Worm (Caenorhabditis elegans) whole organism, L2 larva: ENCODE data around the gene dpf-5.
A peak's percentile ranks its signal among the peaks of the same experiment; 100 is the strongest.

Experiments used
- C34F6.9 ChIP-seq: fragments of 150-350 bp; optimal IDR thresholded peaks from 2 replicates; lab custom pipeline; 2014; ENCODE audit warnings: missing biosample characterization, missing genetic modification characterization
- F13H6.1 ChIP-seq: sonication (generic microtip); optimal IDR thresholded peaks from 2 replicates; lab custom pipeline; 2016; ENCODE audit warnings: missing genetic modification characterization, missing compliant biosample characterization
- alr-1 ChIP-seq: fragments of 150-350 bp; optimal IDR thresholded peaks from 2 replicates; lab custom pipeline; 2014; ENCODE audit warnings: missing biosample characterization, missing genetic modification characterization
- aly-2 ChIP-seq: fragments of 150-350 bp; optimal IDR thresholded peaks from 2 replicates; lab custom pipeline; 2014; ENCODE audit warnings: missing biosample characterization, missing genetic modification characterization
- ama-1 ChIP-seq: fragments of 150-350 bp; optimal IDR thresholded peaks from 2 replicates; lab custom pipeline; 2018; ENCODE audit warnings: inconsistent platforms
- blmp-1 ChIP-seq: sonication (generic microtip); optimal IDR thresholded peaks from 2 replicates; lab custom pipeline; 2017; ENCODE audit warnings: missing genetic modification characterization, mild to moderate bottlenecking, missing compliant biosample characterization, antibody characterized with exemption, moderate library complexity; ENCODE audit not compliant: insufficient read depth
- ceh-16 ChIP-seq: fragments of 150-350 bp; optimal IDR thresholded peaks from 2 replicates; lab custom pipeline; 2014; ENCODE audit warnings: missing biosample characterization, missing genetic modification characterization
- ceh-82 ChIP-seq: fragments of 150-350 bp; optimal IDR thresholded peaks from 2 replicates; lab custom pipeline; 2014; ENCODE audit warnings: missing biosample characterization, missing genetic modification characterization
- crh-2 ChIP-seq: sonication (generic microtip); optimal IDR thresholded peaks from 2 replicates; lab custom pipeline; 2017; ENCODE audit warnings: missing biosample characterization, missing genetic modification characterization
- egl-27 ChIP-seq: sonication (generic microtip); optimal IDR thresholded peaks from 3 replicates; lab custom pipeline; 2017; ENCODE audit warnings: missing biosample characterization, missing genetic modification reagents, missing genetic modification characterization
- elt-3 ChIP-seq: sonication (generic microtip); optimal IDR thresholded peaks from 2 replicates; lab custom pipeline; 2017; ENCODE audit warnings: missing biosample characterization, missing genetic modification characterization
- gmeb-1 ChIP-seq: fragments of 150-350 bp; optimal IDR thresholded peaks from 2 replicates; lab custom pipeline; 2014; ENCODE audit warnings: missing biosample characterization, missing genetic modification characterization
- lin-11 ChIP-seq: fragments of 150-350 bp; sonication (generic microtip); optimal IDR thresholded peaks from 2 replicates; lab custom pipeline; 2014; ENCODE audit warnings: missing biosample characterization, missing genetic modification characterization, inconsistent platforms, mixed read lengths
- lin-13 ChIP-seq: fragments of 150-350 bp; optimal IDR thresholded peaks from 2 replicates; lab custom pipeline; 2014; ENCODE audit warnings: missing biosample characterization, missing genetic modification reagents, missing genetic modification characterization
- lin-39 ChIP-seq: fragments of 150-350 bp; optimal IDR thresholded peaks from 2 replicates; lab custom pipeline; 2014; ENCODE audit warnings: missing biosample characterization, missing genetic modification reagents, missing genetic modification characterization
- lsy-2 ChIP-seq, 2 experiments: fragments of 150-350 bp in 1 of 2; sonication (generic microtip) in 1 of 2; optimal IDR thresholded peaks; 2 replicates each; lab custom pipeline; 2014 to 2017; ENCODE audit warnings: missing biosample characterization in 2 of 2, missing genetic modification characterization in 2 of 2
- mab-5 ChIP-seq: fragments of 150-350 bp; optimal IDR thresholded peaks from 2 replicates; lab custom pipeline; 2014; ENCODE audit warnings: missing biosample characterization, missing genetic modification characterization
- mbf-1 ChIP-seq: sonication (generic microtip); optimal IDR thresholded peaks from 2 replicates; lab custom pipeline; 2017; ENCODE audit warnings: missing biosample characterization, missing genetic modification characterization
- mdl-1 ChIP-seq, 2 experiments: fragments of 150-350 bp in 1 of 2; sonication (generic microtip) in 1 of 2; optimal IDR thresholded peaks; 2 replicates each; lab custom pipeline; 2017; ENCODE audit warnings: missing biosample characterization in 2 of 2, missing genetic modification characterization in 2 of 2
- nhr-10 ChIP-seq: sonication (generic microtip); optimal IDR thresholded peaks from 2 replicates; lab custom pipeline; 2017; ENCODE audit warnings: missing biosample characterization, missing genetic modification characterization
- nhr-11 ChIP-seq: fragments of 150-350 bp; optimal IDR thresholded peaks from 2 replicates; lab custom pipeline; 2014; ENCODE audit warnings: missing biosample characterization, missing genetic modification characterization
- nhr-129 ChIP-seq: fragments of 150-350 bp; optimal IDR thresholded peaks from 2 replicates; lab custom pipeline; 2014; ENCODE audit warnings: missing biosample characterization, missing genetic modification characterization
- nhr-23 ChIP-seq: fragments of 150-350 bp; optimal IDR thresholded peaks from 2 replicates; lab custom pipeline; 2014; ENCODE audit warnings: missing biosample characterization, missing genetic modification reagents, missing genetic modification characterization
- nhr-237 ChIP-seq: fragments of 150-350 bp; optimal IDR thresholded peaks from 2 replicates; lab custom pipeline; 2014; ENCODE audit warnings: missing biosample characterization, missing genetic modification characterization
- nhr-77 ChIP-seq: fragments of 150-350 bp; optimal IDR thresholded peaks from 2 replicates; lab custom pipeline; 2014; ENCODE audit warnings: missing biosample characterization, missing genetic modification characterization
- peb-1 ChIP-seq: fragments of 150-350 bp; optimal IDR thresholded peaks from 2 replicates; lab custom pipeline; 2014; ENCODE audit warnings: missing biosample characterization, missing genetic modification characterization
- skn-1 ChIP-seq: sonication (generic microtip); optimal IDR thresholded peaks from 2 replicates; lab custom pipeline; 2017; ENCODE audit warnings: missing biosample characterization, missing genetic modification characterization
- sma-3 ChIP-seq: sonication (generic microtip); optimal IDR thresholded peaks from 2 replicates; lab custom pipeline; 2016; ENCODE audit warnings: missing genetic modification reagents, missing genetic modification characterization, missing compliant biosample characterization
- sma-9 ChIP-seq, 2 experiments: fragments of 150-350 bp in 1 of 2; sonication (generic microtip) in 1 of 2; optimal IDR thresholded peaks; 2 replicates each; lab custom pipeline; 2014 to 2016; ENCODE audit warnings: missing genetic modification characterization in 2 of 2, mild to moderate bottlenecking in 1 of 2, missing biosample characterization in 1 of 2, missing compliant biosample characterization in 1 of 2, missing genetic modification reagents in 1 of 2, moderate library complexity in 1 of 2
- snpc-4 ChIP-seq: fragments of 150-350 bp; optimal IDR thresholded peaks from 2 replicates; lab custom pipeline; 2014; ENCODE audit warnings: missing biosample characterization, missing genetic modification characterization
- unc-39 ChIP-seq: fragments of 150-350 bp; optimal IDR thresholded peaks from 2 replicates; lab custom pipeline; 2014; ENCODE audit warnings: missing biosample characterization, missing genetic modification characterization
- unc-55 ChIP-seq: fragments of 150-350 bp; sonication (generic microtip); optimal IDR thresholded peaks from 3 replicates; lab custom pipeline; 2014; ENCODE audit warnings: missing biosample characterization, missing genetic modification reagents, missing genetic modification characterization
- unc-62 ChIP-seq: fragments of 150-350 bp; optimal IDR thresholded peaks from 2 replicates; lab custom pipeline; 2014; ENCODE audit warnings: missing biosample characterization, missing genetic modification reagents, missing genetic modification characterization
- ztf-1 ChIP-seq: fragments of 200-800 bp; sonication (Bioruptor generic); conservative IDR thresholded peaks from 2 replicates; pipeline ENCODE4 v1.3.6; 2022; ENCODE audit warnings: missing genetic modification characterization, missing compliant biosample characterization
- ztf-11 ChIP-seq: sonication (generic microtip); optimal IDR thresholded peaks from 2 replicates; lab custom pipeline; 2017; ENCODE audit warnings: missing biosample characterization, missing genetic modification characterization
- ztf-4 ChIP-seq: fragments of 150-350 bp; optimal IDR thresholded peaks from 2 replicates; lab custom pipeline; 2014; ENCODE audit warnings: missing biosample characterization, missing genetic modification characterization

Gene dpf-5

DNA sequence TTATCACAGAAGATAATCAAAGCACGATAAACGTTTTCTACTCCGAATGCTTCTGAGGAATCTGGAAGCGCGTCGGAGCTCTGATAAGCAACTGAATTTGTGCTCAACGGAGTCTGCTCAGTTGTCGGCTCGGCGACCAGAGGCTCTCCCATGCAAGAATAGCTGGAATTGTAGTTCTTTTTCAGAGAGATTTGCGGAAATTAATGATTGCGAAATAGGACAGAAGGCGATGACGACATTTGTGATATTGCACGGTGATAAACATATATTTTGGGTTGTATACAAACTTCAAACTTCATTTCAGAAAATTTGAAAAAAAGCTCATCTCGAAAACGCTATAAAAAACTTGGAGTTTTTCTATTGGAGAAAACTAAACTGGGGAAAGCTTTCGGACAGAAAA lies 3.4 kb upstream of the dpf-5 start, which contains the start of gene H06H21.37:
Gene H06H21.37 (minus strand): TSS at position 162 of the 400 bp plus-strand sequence.
- TF ChIP-seq egl-27 (tag; lab: Kevin White, UChicago), result no peak
- no peak for TF ChIP-seq crh-2
- TF ChIP-seq unc-39, result no peak
- TF ChIP-seq nhr-23 (tag; lab: Kevin White, UChicago), result no peak
- no peak for TF ChIP-seq unc-55 (GFP tag; lab: Kevin White, UChicago)
- TF ChIP-seq mbf-1 (tag; lab: Kevin White, UChicago), result no peak
- no peak for TF ChIP-seq ama-1 (lab: Kevin White, UChicago)
- TF ChIP-seq nhr-11 (tag; lab: Kevin White, UChicago), result no peak
- TF ChIP-seq, all 48 proteins: peak for 0

ce11 chrIV:4809397-4809796 lies 3.0 kb upstream of the dpf-5 start, which contains the start of gene ubxn-6:
Gene ubxn-6 (minus strand): TSS chrIV:4809497.
- no peak for TF ChIP-seq lin-13 (GFP tag; lab: Kevin White, UChicago)
- no peak for TF ChIP-seq peb-1 (tag; lab: Kevin White, UChicago)
- TF ChIP-seq nhr-237 (tag; lab: Kevin White, UChicago), result no peak
- TF ChIP-seq nhr-77 (tag; lab: Kevin White, UChicago), result no peak
- TF ChIP-seq lin-39 (tag; lab: Kevin White, UChicago), result no peak
- no peak for TF ChIP-seq unc-62 (GFP tag; lab: Kevin White, UChicago)
- no peak for TF ChIP-seq ceh-16

DNA sequence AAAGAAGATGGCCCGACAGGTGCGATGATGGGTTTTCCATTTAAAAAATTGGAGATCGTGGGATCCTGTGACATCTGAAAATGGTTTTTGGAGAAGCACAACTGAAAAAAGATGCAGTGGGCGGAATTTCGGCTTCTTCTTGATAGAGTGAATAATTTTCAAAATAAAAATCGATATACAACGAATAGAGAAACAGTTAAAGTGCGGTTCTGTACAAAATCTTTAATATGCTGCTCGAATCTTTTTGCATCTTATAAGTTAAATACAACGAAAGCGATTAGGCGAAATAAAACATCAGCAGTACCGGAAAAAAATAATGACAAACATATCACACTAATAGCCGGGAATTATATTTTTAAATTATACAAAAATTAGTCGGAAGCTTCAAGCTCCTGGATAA lies 833 bp upstream of the dpf-5 start, which contains the start of gene H06H21.11:
Gene H06H21.11 (minus strand): TSS at position 101 of the 400 bp plus-strand sequence.
- no peak for TF ChIP-seq elt-3 (tag; lab: Kevin White, UChicago)
- no peak for TF ChIP-seq unc-62 (GFP tag; lab: Kevin White, UChicago)
- TF ChIP-seq nhr-10 (tag; lab: Kevin White, UChicago), result no peak
- TF ChIP-seq sma-3 (GFP tag; lab: Kevin White, UChicago), result no peak
- TF ChIP-seq C34F6.9, result no peak
- no peak for TF ChIP-seq skn-1 (tag; lab: Kevin White, UChicago)
- no peak for TF ChIP-seq egl-27 (tag; lab: Kevin White, UChicago)
- TF ChIP-seq blmp-1, result no peak
- TF ChIP-seq unc-55 (GFP tag; lab: Kevin White, UChicago), result no peak

DNA sequence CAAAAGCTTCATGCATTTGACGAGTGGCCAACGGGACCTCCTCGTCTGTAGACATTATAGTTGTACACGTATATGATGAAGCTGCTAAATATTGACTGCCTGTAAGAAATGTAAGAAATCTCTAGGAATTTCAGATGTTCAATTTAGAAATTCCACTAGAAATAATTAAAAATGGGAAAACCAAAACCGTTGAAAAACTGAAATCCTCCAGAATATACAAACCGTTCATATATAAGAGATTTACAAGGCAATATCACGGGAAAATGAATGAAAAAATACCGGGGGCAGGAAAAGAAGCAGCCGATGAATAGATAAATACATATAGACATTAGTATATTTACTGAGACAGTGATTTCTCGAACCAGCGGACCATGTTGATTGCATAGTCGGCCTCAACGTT lies 3.9 kb downstream of the dpf-5 start, which contains the start of gene dpf-7:
Gene dpf-7 (minus strand): TSS at position 101 of the 400 bp plus-strand sequence.
- TF ChIP-seq egl-27 (tag; lab: Kevin White, UChicago) (no peak), nhr-129 (tag; lab: Kevin White, UChicago) (no peak), ceh-82 (tag; lab: Kevin White, UChicago) (no peak), mdl-1 (tag; optimal IDR thresholded peaks at IDR 0.05; lab: Kevin White, UChicago) (no peak), F13H6.1 (tag; lab: Kevin White, UChicago) (no peak)

- TF ChIP-seq ztf-1 (no peak), C34F6.9 (peak; percentile 75), nhr-237 (tag; lab: Kevin White, UChicago) (no peak), mab-5 (tag; lab: Kevin White, UChicago) (no peak), crh-2 (peak; percentile 11), nhr-11 (tag; lab: Kevin White, UChicago) (no peak), unc-55 (GFP tag; lab: Kevin White, UChicago) (peak; percentile 72), lsy-2 (tag; optimal IDR thresholded peaks at IDR 0.05; lab: Kevin White, UChicago) (peak; percentile 37 to 80), egl-27 (tag; lab: Kevin White, UChicago) (no peak), aly-2 (tag; lab: Kevin White, UChicago) (no peak), snpc-4 (tag; lab: Kevin White, UChicago) (no peak), sma-3 (GFP tag; lab: Kevin White, UChicago) (peak; percentile 25), mdl-1 (tag; optimal IDR thresholded peaks at IDR 0.05; lab: Kevin White, UChicago) (no peak), ztf-4 (no peak), ztf-11 (tag; lab: Kevin White, UChicago) (no peak), ama-1 (lab: Kevin White, UChicago) (no peak), lin-39 (tag; lab: Kevin White, UChicago) (no peak), alr-1 (tag; lab: Kevin White, UChicago) (no peak), peb-1 (tag; lab: Kevin White, UChicago) (no peak), gmeb-1 (tag; lab: Kevin White, UChicago) (peak; percentile 3), F13H6.1 (tag; lab: Kevin White, UChicago) (no peak), sma-9 (GFP tag; optimal IDR thresholded peaks at IDR 0.05; lab: Kevin White, UChicago) (no peak), sma-9 (tag; optimal IDR thresholded peaks at IDR 0.05; lab: Kevin White, UChicago) (no peak), lin-11 (no peak), unc-62 (GFP tag; lab: Kevin White, UChicago) (no peak), lin-13 (GFP tag; lab: Kevin White, UChicago) (peak; percentile 48)
These were observed 7.3 kb downstream of the dpf-5 start, which contains the start of gene eor-1 for ce11 chrIV:4799114-4799513. Gene eor-1 (minus strand): TSS chrIV:4799178.
